Fruit fly (Drosophila melanogaster) whole organism, embryonic: Measurements from ENCODE around the gene CG32225.

Experiments
- Antp ChIP-seq: fragments of 200-800 bp; sonication (Bioruptor generic); optimal IDR thresholded peaks from 3 replicates; lab custom pipeline; 2016; ENCODE audit warnings: missing biosample characterization, missing genetic modification characterization
- Atf6 ChIP-seq: fragments of 200-800 bp; sonication (Bioruptor generic); IDR thresholded peaks from 2 replicates; pipeline ENCODE4 v1.3.6; 2022; ENCODE audit warnings: missing biosample characterization, missing genetic modification characterization
- B-H1 ChIP-seq: fragments of 200-800 bp; sonication (Bioruptor generic); IDR thresholded peaks from 3 replicates; pipeline ENCODE4 v1.3.6; 2022; ENCODE audit warnings: missing biosample characterization, missing genetic modification characterization
- Bteb2 ChIP-seq: fragments of 200-800 bp; sonication (Bioruptor generic); optimal IDR thresholded peaks from 2 replicates; lab custom pipeline; 2016; ENCODE audit warnings: missing biosample characterization, missing genetic modification characterization
- CG10209 ChIP-seq: fragments of 200-800 bp; sonication (Bioruptor generic); optimal IDR thresholded peaks from 3 replicates; lab custom pipeline; 2017; ENCODE audit warnings: missing biosample characterization, mild to moderate bottlenecking, missing genetic modification characterization, missing genetic modification reagents
- CG10366 ChIP-seq: fragments of 200-800 bp; sonication (Bioruptor generic); IDR thresholded peaks from 2 replicates; pipeline ENCODE4 v1.3.6; 2022; ENCODE audit warnings: missing biosample characterization, missing genetic modification characterization
- CG10959 ChIP-seq: fragments of 200-800 bp; sonication (Bioruptor generic); IDR thresholded peaks from 2 replicates; pipeline ENCODE4 v1.3.6; 2022; ENCODE audit warnings: missing biosample characterization, missing genetic modification characterization
- CG11085 ChIP-seq: fragments of 200-800 bp; sonication (Bioruptor generic); IDR thresholded peaks from 2 replicates; pipeline ENCODE4 v1.3.6; 2022; ENCODE audit warnings: missing biosample characterization, missing genetic modification characterization
- CG12391 ChIP-seq: fragments of 200-800 bp; sonication (Bioruptor generic); optimal IDR thresholded peaks from 3 replicates; lab custom pipeline; 2018; ENCODE audit warnings: missing biosample characterization, mild to moderate bottlenecking, missing genetic modification characterization, moderate library complexity
- CG12769 ChIP-seq: fragments of 200-800 bp; sonication (Bioruptor generic); optimal IDR thresholded peaks from 2 replicates; lab custom pipeline; 2019; ENCODE audit warnings: missing biosample characterization, mild to moderate bottlenecking, missing genetic modification characterization, moderate library complexity
- CG1647 ChIP-seq: fragments of 200-800 bp; sonication (Bioruptor generic); optimal IDR thresholded peaks from 3 replicates; lab custom pipeline; 2016; ENCODE audit warnings: missing biosample characterization, missing genetic modification characterization
- CG16815 ChIP-seq: fragments of 200-800 bp; sonication (Bioruptor generic); optimal IDR thresholded peaks from 3 replicates; lab custom pipeline; 2017; ENCODE audit warnings: missing biosample characterization, mild to moderate bottlenecking, missing genetic modification characterization
- CG17568 ChIP-seq: fragments of 200-800 bp; sonication (Bioruptor generic); optimal IDR thresholded peaks from 2 replicates; lab custom pipeline; 2018; ENCODE audit warnings: missing biosample characterization, mild to moderate bottlenecking, missing genetic modification characterization, moderate library complexity
- CG18011 ChIP-seq: fragments of 200-800 bp; sonication (Bioruptor generic); optimal IDR thresholded peaks from 2 replicates; lab custom pipeline; 2017; ENCODE audit warnings: missing biosample characterization, missing genetic modification characterization, mild to moderate bottlenecking, moderate library complexity, missing genotype
- CG18476 ChIP-seq: fragments of 200-800 bp; sonication (Bioruptor generic); optimal IDR thresholded peaks from 2 replicates; lab custom pipeline; 2016; ENCODE audit warnings: missing biosample characterization, mild to moderate bottlenecking, missing genetic modification characterization
- CG2116 ChIP-seq: fragments of 200-800 bp; sonication (Bioruptor generic); optimal IDR thresholded peaks from 3 replicates; lab custom pipeline; 2018; ENCODE audit warnings: missing biosample characterization, mild to moderate bottlenecking, missing genetic modification characterization
- CG2875 ChIP-seq: fragments of 200-800 bp; sonication (Bioruptor generic); optimal IDR thresholded peaks from 2 replicates; lab custom pipeline; 2017; ENCODE audit warnings: missing biosample characterization, mild to moderate bottlenecking, missing genetic modification characterization, missing genetic modification reagents
- CG32767 ChIP-seq: fragments of 200-800 bp; sonication (Bioruptor generic); IDR thresholded peaks from 2 replicates; pipeline ENCODE4 v1.3.6; 2022; ENCODE audit warnings: missing biosample characterization, missing genetic modification characterization
- CG3407 ChIP-seq: fragments of 200-800 bp; sonication (Bioruptor generic); optimal IDR thresholded peaks from 2 replicates; lab custom pipeline; 2018; ENCODE audit warnings: missing biosample characterization, mild to moderate bottlenecking, missing genetic modification characterization
- CG34422 ChIP-seq: fragments of 200-800 bp; sonication (Bioruptor generic); IDR thresholded peaks from 3 replicates; pipeline ENCODE4 v1.3.6; 2022; ENCODE audit warnings: missing biosample characterization, missing genetic modification characterization
- CG3995 ChIP-seq: fragments of 200-800 bp; sonication (Bioruptor generic); optimal IDR thresholded peaks from 3 replicates; lab custom pipeline; 2016; ENCODE audit warnings: missing biosample characterization, missing genetic modification characterization
- CG42726 ChIP-seq: fragments of 200-800 bp; sonication (Bioruptor generic); IDR thresholded peaks from 2 replicates; pipeline ENCODE4 v1.3.6; 2022; ENCODE audit warnings: missing biosample characterization, missing genetic modification characterization; ENCODE audit not compliant: partially characterized antibody
- CG7357 ChIP-seq: fragments of 200-800 bp; sonication (Bioruptor generic); IDR thresholded peaks from 3 replicates; pipeline ENCODE4 v1.3.6; 2022; ENCODE audit warnings: missing biosample characterization, missing genetic modification characterization
- CrebB ChIP-seq: fragments of 200-800 bp; sonication (Bioruptor generic); optimal IDR thresholded peaks from 3 replicates; lab custom pipeline; 2018; ENCODE audit warnings: missing biosample characterization, mild to moderate bottlenecking, missing genetic modification characterization
- Drgx ChIP-seq: fragments of 200-800 bp; sonication (Bioruptor generic); IDR thresholded peaks from 2 replicates; pipeline ENCODE4 v1.3.6; 2022; ENCODE audit warnings: missing biosample characterization, missing genetic modification characterization
- HHEX ChIP-seq: fragments of 200-800 bp; sonication (Bioruptor generic); optimal IDR thresholded peaks from 3 replicates; lab custom pipeline; 2017; ENCODE audit warnings: missing biosample characterization, mild to moderate bottlenecking, missing genetic modification characterization, missing genetic modification reagents
- Hr3 ChIP-seq: fragments of 200-800 bp; sonication (Bioruptor generic); optimal IDR thresholded peaks from 3 replicates; lab custom pipeline; 2016; ENCODE audit warnings: missing biosample characterization, missing genetic modification characterization
- Kr ChIP-seq: fragments of 200-800 bp; sonication (Bioruptor generic); optimal IDR thresholded peaks from 2 replicates; lab custom pipeline; 2017; ENCODE audit warnings: missing biosample characterization, mild to moderate bottlenecking, missing genetic modification characterization
- NC2β ChIP-seq: fragments of 200-800 bp; sonication (Bioruptor generic); optimal IDR thresholded peaks from 2 replicates; lab custom pipeline; 2016; ENCODE audit warnings: missing biosample characterization, missing genetic modification characterization
- Neu2 ChIP-seq: fragments of 200-800 bp; sonication (Bioruptor generic); optimal IDR thresholded peaks from 3 replicates; lab custom pipeline; 2016; ENCODE audit warnings: missing biosample characterization, missing genetic modification characterization, borderline replicate concordance
- Oaz ChIP-seq: fragments of 200-800 bp; sonication (Bioruptor generic); IDR thresholded peaks from 2 replicates; pipeline ENCODE4 v1.3.6; 2022; ENCODE audit warnings: missing biosample characterization, missing genetic modification characterization
- PHDP ChIP-seq: fragments of 200-800 bp; sonication (Bioruptor generic); optimal IDR thresholded peaks from 3 replicates; lab custom pipeline; 2018; ENCODE audit warnings: missing biosample characterization, mild to moderate bottlenecking, missing genetic modification characterization, moderate library complexity
- Trl ChIP-seq, 3 experiments: fragments of >200 bp in 2 of 3; fragments of 200-800 bp in 1 of 3; sonication (Bioruptor generic) in 1 of 3; optimal IDR thresholded peaks; 2 replicates in 1 of 3; 3 replicates in 2 of 3; lab custom pipeline; 2016 to 2017; ENCODE audit warnings: missing biosample characterization in 1 of 3, missing genetic modification characterization in 1 of 3
- Usf ChIP-seq: fragments of 200-800 bp; sonication (Bioruptor generic); optimal IDR thresholded peaks from 2 replicates; lab custom pipeline; 2017; ENCODE audit warnings: missing genotype, missing biosample characterization, missing genetic modification characterization
- bab2 ChIP-seq: fragments of 200-800 bp; sonication (Bioruptor generic); optimal IDR thresholded peaks from 2 replicates; lab custom pipeline; 2016; ENCODE audit warnings: missing biosample characterization, missing genetic modification characterization
- bbx ChIP-seq: fragments of 200-800 bp; sonication (Bioruptor generic); IDR thresholded peaks from 2 replicates; pipeline ENCODE4 v1.3.6; 2022; ENCODE audit warnings: missing biosample characterization, missing genetic modification characterization; ENCODE audit not compliant: partially characterized antibody
- bcd ChIP-seq: fragments of 200-800 bp; sonication (Bioruptor generic); optimal IDR thresholded peaks from 2 replicates; lab custom pipeline; 2017; ENCODE audit warnings: missing biosample characterization, mild to moderate bottlenecking, missing genetic modification characterization
- caup ChIP-seq: fragments of 200-800 bp; sonication (Bioruptor generic); optimal IDR thresholded peaks from 3 replicates; lab custom pipeline; 2017; ENCODE audit warnings: missing biosample characterization, mild to moderate bottlenecking, missing genetic modification characterization, moderate library complexity; ENCODE audit not compliant: severe bottlenecking
- crol ChIP-seq: fragments of 200-800 bp; sonication (Bioruptor generic); IDR thresholded peaks from 2 replicates; pipeline ENCODE4 v1.3.6; 2022; ENCODE audit warnings: missing biosample characterization, missing genetic modification characterization
- disco-r ChIP-seq: fragments of 200-800 bp; sonication (Bioruptor generic); optimal IDR thresholded peaks from 2 replicates; lab custom pipeline; 2016; ENCODE audit warnings: missing biosample characterization, missing genetic modification characterization
- dpn ChIP-seq, 2 experiments: fragments of 200-800 bp; sonication (Bioruptor generic); optimal IDR thresholded peaks; 3 replicates each; lab custom pipeline; 2016; ENCODE audit warnings: missing biosample characterization in 2 of 2, missing genetic modification characterization in 2 of 2
- grn ChIP-seq: fragments of 200-800 bp; sonication (Bioruptor generic); optimal IDR thresholded peaks from 3 replicates; lab custom pipeline; 2017; ENCODE audit warnings: missing biosample characterization, missing genetic modification characterization
- org-1 ChIP-seq: fragments of 200-800 bp; sonication (Bioruptor generic); optimal IDR thresholded peaks from 2 replicates; lab custom pipeline; 2017; ENCODE audit warnings: missing biosample characterization, missing genetic modification characterization
- pho ChIP-seq: fragments of 200-800 bp; sonication (Bioruptor generic); optimal IDR thresholded peaks from 2 replicates; lab custom pipeline; 2016; ENCODE audit warnings: missing biosample characterization, missing genetic modification characterization
- pum ChIP-seq: fragments of 200-800 bp; sonication (Bioruptor generic); optimal IDR thresholded peaks from 2 replicates; lab custom pipeline; 2016; ENCODE audit warnings: missing biosample characterization, missing genetic modification characterization
- row ChIP-seq: fragments of 200-800 bp; sonication (Bioruptor generic); IDR thresholded peaks from 3 replicates; pipeline ENCODE4 v1.3.6; 2022; ENCODE audit warnings: missing biosample characterization, missing genetic modification characterization
- sc ChIP-seq, 3 experiments: fragments of >200 bp in 2 of 3; fragments of 200-800 bp in 1 of 3; sonication (Bioruptor generic) in 1 of 3; optimal IDR thresholded peaks; 2 replicates in 2 of 3; 3 replicates in 1 of 3; lab custom pipeline; 2017; ENCODE audit warnings: mild to moderate bottlenecking in 1 of 3, missing biosample characterization in 1 of 3, missing genetic modification characterization in 1 of 3, missing genetic modification reagents in 1 of 3
- zen ChIP-seq: fragments of 200-800 bp; sonication (Bioruptor generic); optimal IDR thresholded peaks from 3 replicates; lab custom pipeline; 2018; ENCODE audit warnings: missing biosample characterization, mild to moderate bottlenecking, missing genetic modification characterization, moderate library complexity

CG32225 gene

dm6 chr3L:20347762-20348580, 41.9 kb upstream of the CG32225 start, which contains the start of the genes Rbbp5 and eRF1 (continued):
- peak; percentile 32 for TF ChIP-seq pum (GFP tag; lab: Kevin White, UChicago)
- TF ChIP-seq Antp (GFP tag; lab: Kevin White, UChicago) = peak; percentile 53
- no peak for TF ChIP-seq Usf (GFP tag; lab: Kevin White, UChicago)
- TF ChIP-seq CG10209 (GFP tag; lab: Kevin White, UChicago) = peak; percentile 62
- peak; percentile 25 for TF ChIP-seq CG3995
- no peak for TF ChIP-seq CG32767
- peak; percentile 65 for TF ChIP-seq Atf6 (GFP tag; lab: Robert Waterston, UW)
- no peak for TF ChIP-seq sc (optimal IDR thresholded peaks at IDR 0.05; lab: Kevin White, UChicago)
- TF ChIP-seq sc (GFP tag; optimal IDR thresholded peaks at IDR 0.05; lab: Kevin White, UChicago) = peak; percentile 7
- no peak; the same call in 1 of the 2 replicates for TF ChIP-seq CG10366 (GFP tag; lab: Robert Waterston, UW)
- peak; percentile 66 for TF ChIP-seq CG18476 (GFP tag; lab: Kevin White, UChicago)
- TF ChIP-seq bbx (GFP tag; lab: Robert Waterston, UW) = peak; percentile 93
- TF ChIP-seq Bteb2 = peak; percentile 58
- no peak for TF ChIP-seq NC2β (GFP tag; lab: Kevin White, UChicago)
- TF ChIP-seq CrebB = no peak
- TF ChIP-seq caup = peak; percentile 66
- no peak for TF ChIP-seq HHEX (GFP tag; lab: Kevin White, UChicago)
- TF ChIP-seq zen = peak; percentile 79
- TF ChIP-seq CG2116 (GFP tag; lab: Kevin White, UChicago) = peak; percentile 78
- TF ChIP-seq Neu2 (GFP tag; lab: Kevin White, UChicago) = no peak
- TF ChIP-seq org-1 (GFP tag; lab: Kevin White, UChicago) = no peak
- TF ChIP-seq pho = peak; percentile 61
- TF ChIP-seq CG11085 (GFP tag; lab: Robert Waterston, UW) = no peak; the same call in 1 of the 2 replicates
- TF ChIP-seq Trl (optimal IDR thresholded peaks at IDR 0.05; lab: Kevin White, UChicago) = no peak
- TF ChIP-seq Trl (GFP tag; optimal IDR thresholded peaks at IDR 0.05; lab: Kevin White, UChicago) = peak; percentile 57
- no peak for TF ChIP-seq Kr (GFP tag; lab: Kevin White, UChicago)
- TF ChIP-seq CG10959 = no peak; the same call in 1 of the 2 replicates
- peak; percentile 73 for TF ChIP-seq PHDP (tag; lab: Kevin White, UChicago)
- peak; percentile 93 for TF ChIP-seq CG42726 (GFP tag; lab: Robert Waterston, UW)
- TF ChIP-seq crol (GFP tag; lab: Robert Waterston, UW) = no peak
- TF ChIP-seq CG2875 (GFP tag; lab: Kevin White, UChicago) = no peak
- peak; percentile 10 for TF ChIP-seq CG12769 (tag; lab: Kevin White, UChicago)
- TF ChIP-seq grn (GFP tag; lab: Kevin White, UChicago) = no peak
- peak; percentile 63; the same call in 2 of the 3 replicates for TF ChIP-seq B-H1 (GFP tag; lab: Robert Waterston, UW)
- peak; percentile 87 for TF ChIP-seq CG34422 (GFP tag; lab: Robert Waterston, UW)
- TF ChIP-seq CG17568 = no peak
- TF ChIP-seq bcd (GFP tag; lab: Kevin White, UChicago) = peak; percentile 70
- peak; percentile 69 for TF ChIP-seq Oaz (GFP tag; lab: Robert Waterston, UW)
- TF ChIP-seq row (GFP tag; lab: Robert Waterston, UW) = peak; percentile 92
- TF ChIP-seq CG16815 (GFP tag; lab: Kevin White, UChicago) = peak; percentile 58
- TF ChIP-seq Hr3 (GFP tag; lab: Kevin White, UChicago) = peak; percentile 76
- TF ChIP-seq CG1647 (GFP tag; lab: Kevin White, UChicago) = peak; percentile 62
- TF ChIP-seq Drgx = no peak
- TF ChIP-seq CG12391 (tag; lab: Kevin White, UChicago) = peak; percentile 93
- TF ChIP-seq CG3407 = no peak
- peak; percentile 60 for TF ChIP-seq bab2 (GFP tag; lab: Kevin White, UChicago)
- TF ChIP-seq dpn (GFP tag; optimal IDR thresholded peaks at IDR 0.05; lab: Kevin White, UChicago) = peak; percentile 62 to 80
- TF ChIP-seq disco-r (GFP tag; lab: Kevin White, UChicago) = no peak
- TF ChIP-seq CG18011 (GFP tag; lab: Kevin White, UChicago) = no peak
- peak; percentile 49; the same call in 2 of the 3 replicates for TF ChIP-seq CG7357 (GFP tag; lab: Robert Waterston, UW)
